Fruit fly (Drosophila melanogaster): ENCODE data around the gene Rala.

The Rala gene

DNA sequence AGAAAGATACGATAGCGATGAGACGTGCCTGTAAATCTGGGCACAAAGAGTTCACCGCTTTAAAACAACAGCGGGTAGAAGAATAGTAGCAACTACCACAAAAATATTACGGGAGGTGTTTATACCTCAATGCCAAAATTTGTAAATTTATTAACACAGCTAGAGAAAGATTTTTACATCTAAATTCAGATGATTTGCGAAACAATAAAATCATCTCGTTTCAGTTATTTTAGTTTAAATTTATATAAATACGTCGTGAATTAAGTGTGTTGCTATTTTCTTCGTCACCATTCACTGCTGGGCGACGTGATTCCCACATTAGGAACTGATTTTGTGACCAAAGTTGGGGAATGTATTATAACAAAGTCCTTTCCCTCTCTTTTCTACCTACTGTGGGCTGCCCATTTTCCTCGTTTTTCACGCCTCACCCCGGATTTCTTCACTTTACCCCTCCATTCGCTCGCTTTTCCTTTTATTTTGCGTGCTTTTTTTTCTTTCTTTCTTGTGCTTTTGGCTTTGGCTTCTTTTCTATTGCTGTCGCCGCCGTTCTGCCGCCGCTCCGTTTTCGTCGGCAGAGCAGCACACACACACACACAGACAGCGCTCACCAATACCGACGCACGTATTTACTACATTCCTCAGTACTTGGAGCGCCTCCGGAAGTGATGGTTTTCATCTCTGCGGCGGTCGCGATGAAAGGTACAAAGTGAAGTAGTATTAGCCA is 19.9 kb upstream of the Rala start:
- TF ChIP-seq EcR (GFP tag; optimal IDR thresholded peaks at IDR 0.05) (no peak), usp (GFP tag; optimal IDR thresholded peaks at IDR 0.05) (no peak), pan (optimal IDR thresholded peaks at IDR 0.05) (no peak), Dll (optimal IDR thresholded peaks at IDR 0.05) (no peak), CG8478 (optimal IDR thresholded peaks at IDR 0.05) (no peak), psq (optimal IDR thresholded peaks at IDR 0.05) (no peak)

DNA sequence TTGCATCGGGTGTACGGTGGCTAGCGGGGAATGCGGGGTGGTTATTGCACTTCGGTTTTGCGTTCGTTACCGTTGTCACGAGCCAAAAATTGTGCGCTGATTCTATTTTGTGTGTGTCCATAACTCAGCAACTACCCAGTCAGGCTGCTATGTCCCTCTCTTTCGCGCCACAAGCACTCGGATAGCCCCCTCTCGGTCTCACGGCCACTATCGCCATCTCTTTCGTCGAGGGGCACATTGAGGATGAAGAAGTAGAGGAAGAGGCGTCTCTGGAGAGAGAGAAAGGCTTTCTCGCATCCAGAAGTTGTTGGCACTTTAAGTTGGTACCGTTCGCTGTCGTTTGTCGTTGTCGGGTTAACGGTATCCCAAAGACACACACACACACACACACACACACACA is 18.3 kb upstream of the Rala start:
- TF ChIP-seq CG8478 (optimal IDR thresholded peaks at IDR 0.05): no peak
- no peak for TF ChIP-seq EcR (GFP tag; optimal IDR thresholded peaks at IDR 0.05)
- TF ChIP-seq psq (optimal IDR thresholded peaks at IDR 0.05): no peak
- TF ChIP-seq pan (optimal IDR thresholded peaks at IDR 0.05): no peak
- no peak for TF ChIP-seq usp (GFP tag; optimal IDR thresholded peaks at IDR 0.05)
- no peak for TF ChIP-seq Dll (optimal IDR thresholded peaks at IDR 0.05)

DNA sequence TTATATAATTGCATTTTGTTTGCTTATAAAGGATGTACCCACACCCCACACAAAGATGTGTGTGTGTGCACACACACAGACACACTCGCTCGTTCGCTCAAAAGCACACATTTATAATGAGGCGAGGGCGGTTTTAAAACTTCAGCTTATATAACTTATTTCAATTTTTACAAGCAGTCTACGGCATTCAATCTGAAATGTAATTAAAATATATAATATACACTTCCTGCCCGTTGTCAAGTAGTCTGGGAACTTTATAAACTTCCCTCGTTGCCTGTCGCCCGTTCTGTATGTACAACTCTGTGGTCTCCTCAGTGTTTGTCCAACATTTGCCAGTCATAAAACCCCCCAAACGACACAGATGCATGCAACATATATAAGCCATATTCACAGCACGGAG is 11.4 kb upstream of the Rala start:
- TF ChIP-seq CG8478 (optimal IDR thresholded peaks at IDR 0.05) (no peak), pan (optimal IDR thresholded peaks at IDR 0.05) (no peak), psq (optimal IDR thresholded peaks at IDR 0.05) (no peak), Dll (optimal IDR thresholded peaks at IDR 0.05) (no peak), usp (GFP tag; optimal IDR thresholded peaks at IDR 0.05) (no peak), EcR (GFP tag; optimal IDR thresholded peaks at IDR 0.05) (no peak)

DNA sequence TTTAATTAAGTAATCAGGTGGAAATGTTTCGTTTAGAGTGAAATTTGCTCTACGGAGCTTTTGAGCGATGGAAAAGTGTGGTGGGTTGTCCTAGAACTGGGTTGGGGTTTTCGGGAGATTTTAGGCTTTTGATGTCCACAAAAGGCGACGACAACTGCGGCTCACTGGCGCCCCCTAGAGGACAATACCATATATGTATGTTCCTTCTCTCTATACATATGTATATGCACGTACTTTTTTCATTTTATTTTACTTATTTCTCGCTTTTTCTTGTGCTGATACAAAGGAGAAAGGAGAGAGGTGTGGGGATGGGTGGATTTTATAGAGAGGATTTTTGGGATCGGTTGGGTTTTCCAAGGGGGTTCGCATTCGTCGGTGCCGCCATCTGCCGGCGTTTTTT is 6.5 kb upstream of the Rala start:
- TF ChIP-seq usp (GFP tag; optimal IDR thresholded peaks at IDR 0.05) (no peak), EcR (GFP tag; optimal IDR thresholded peaks at IDR 0.05) (no peak), pan (optimal IDR thresholded peaks at IDR 0.05) (no peak), CG8478 (optimal IDR thresholded peaks at IDR 0.05) (no peak), Dll (optimal IDR thresholded peaks at IDR 0.05) (no peak), psq (optimal IDR thresholded peaks at IDR 0.05) (no peak)

DNA sequence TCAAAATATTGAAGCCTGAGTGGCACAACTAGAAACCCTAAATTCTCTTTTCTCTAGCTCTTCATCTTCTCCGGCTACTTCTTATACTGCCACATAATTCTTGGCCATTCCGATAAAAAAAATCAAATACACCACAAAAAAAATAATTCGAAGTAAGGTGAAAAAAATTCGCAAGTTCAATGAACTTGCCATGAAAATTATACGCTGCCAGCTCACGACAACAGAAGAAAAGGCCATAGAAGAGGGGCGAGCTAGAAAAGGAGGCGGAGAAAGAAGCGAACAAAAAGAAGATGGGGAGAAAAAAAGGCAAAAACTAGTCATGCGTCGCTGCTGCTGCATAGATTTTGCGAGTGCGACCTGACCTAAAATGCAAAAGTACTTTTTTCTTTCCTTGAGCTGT is 5.6 kb upstream of the Rala start:
- no peak for TF ChIP-seq psq (optimal IDR thresholded peaks at IDR 0.05)
- peak in 1 of 2 experiments; percentile 64 for TF ChIP-seq EcR (GFP tag; optimal IDR thresholded peaks at IDR 0.05)

DNA sequence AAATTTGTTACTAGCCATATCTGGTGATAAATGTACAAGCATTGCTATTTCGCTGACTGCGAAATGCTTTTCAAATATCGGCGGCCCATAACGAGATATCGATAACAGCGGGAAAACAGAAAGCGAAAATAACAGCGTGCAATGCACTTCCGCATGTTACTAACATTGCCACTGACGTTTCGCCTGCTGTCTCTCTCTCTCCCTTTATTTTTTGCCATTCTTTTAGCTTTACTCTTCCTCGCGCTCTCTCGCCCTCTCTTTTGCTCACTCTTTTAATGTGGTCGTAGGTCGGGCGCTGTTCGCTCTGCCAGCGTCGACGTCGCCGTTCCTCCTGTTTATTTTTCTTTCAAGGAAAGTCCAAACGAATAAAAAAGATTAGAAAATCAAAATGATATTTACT is 3.5 kb upstream of the Rala start:
- TF ChIP-seq Dll (optimal IDR thresholded peaks at IDR 0.05) (no peak), CG8478 (optimal IDR thresholded peaks at IDR 0.05) (no peak), pan (optimal IDR thresholded peaks at IDR 0.05) (no peak), EcR (GFP tag; optimal IDR thresholded peaks at IDR 0.05) (no peak), usp (GFP tag; optimal IDR thresholded peaks at IDR 0.05) (no peak), psq (optimal IDR thresholded peaks at IDR 0.05) (no peak)

DNA sequence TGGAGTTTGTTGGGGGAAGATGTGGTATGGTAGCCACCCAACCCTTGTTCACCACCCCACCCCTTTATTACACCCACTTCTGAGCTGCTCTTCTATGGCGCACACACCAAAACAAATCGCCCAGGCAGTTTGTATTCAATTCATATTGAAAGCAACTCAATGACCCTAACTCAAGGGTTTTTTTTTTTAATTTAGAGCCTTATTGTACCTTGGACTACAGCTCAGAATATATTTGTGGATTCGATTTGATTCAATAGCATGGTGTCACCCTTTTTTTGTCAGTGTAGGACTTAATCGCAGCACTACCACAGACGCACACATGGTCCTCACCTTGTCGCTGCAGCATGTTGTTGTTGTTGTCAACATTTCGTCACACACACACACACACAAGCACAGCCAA is 2.8 kb upstream of the Rala start:
- TF ChIP-seq Dll (optimal IDR thresholded peaks at IDR 0.05) (no peak), usp (GFP tag; optimal IDR thresholded peaks at IDR 0.05) (no peak), CG8478 (optimal IDR thresholded peaks at IDR 0.05) (no peak), pan (optimal IDR thresholded peaks at IDR 0.05) (no peak), EcR (GFP tag; optimal IDR thresholded peaks at IDR 0.05) (no peak), psq (optimal IDR thresholded peaks at IDR 0.05) (no peak)

DNA sequence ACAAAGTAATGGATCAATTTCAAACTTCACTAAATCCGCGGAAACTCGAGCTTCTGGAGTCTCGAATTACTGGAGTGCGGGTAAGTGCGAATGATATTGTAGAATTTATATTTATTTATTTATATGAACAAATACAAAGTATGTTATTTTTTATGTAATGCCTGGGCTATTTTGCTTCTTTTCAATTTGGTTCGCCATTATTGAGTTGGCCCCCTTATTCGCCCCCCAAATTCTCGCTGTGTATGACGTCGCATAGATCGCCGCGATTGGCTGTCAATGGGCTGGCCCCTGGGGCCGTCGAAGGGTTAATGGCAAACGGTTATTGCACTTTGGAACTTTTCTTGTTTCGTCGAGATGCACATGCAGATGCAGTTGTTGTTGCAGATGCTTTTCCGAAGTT is 2.1 kb upstream of the Rala start:
- TF ChIP-seq EcR (GFP tag; optimal IDR thresholded peaks at IDR 0.05) (peak in 1 of 2 experiments; percentile 38), pan (optimal IDR thresholded peaks at IDR 0.05) (no peak)

DNA sequence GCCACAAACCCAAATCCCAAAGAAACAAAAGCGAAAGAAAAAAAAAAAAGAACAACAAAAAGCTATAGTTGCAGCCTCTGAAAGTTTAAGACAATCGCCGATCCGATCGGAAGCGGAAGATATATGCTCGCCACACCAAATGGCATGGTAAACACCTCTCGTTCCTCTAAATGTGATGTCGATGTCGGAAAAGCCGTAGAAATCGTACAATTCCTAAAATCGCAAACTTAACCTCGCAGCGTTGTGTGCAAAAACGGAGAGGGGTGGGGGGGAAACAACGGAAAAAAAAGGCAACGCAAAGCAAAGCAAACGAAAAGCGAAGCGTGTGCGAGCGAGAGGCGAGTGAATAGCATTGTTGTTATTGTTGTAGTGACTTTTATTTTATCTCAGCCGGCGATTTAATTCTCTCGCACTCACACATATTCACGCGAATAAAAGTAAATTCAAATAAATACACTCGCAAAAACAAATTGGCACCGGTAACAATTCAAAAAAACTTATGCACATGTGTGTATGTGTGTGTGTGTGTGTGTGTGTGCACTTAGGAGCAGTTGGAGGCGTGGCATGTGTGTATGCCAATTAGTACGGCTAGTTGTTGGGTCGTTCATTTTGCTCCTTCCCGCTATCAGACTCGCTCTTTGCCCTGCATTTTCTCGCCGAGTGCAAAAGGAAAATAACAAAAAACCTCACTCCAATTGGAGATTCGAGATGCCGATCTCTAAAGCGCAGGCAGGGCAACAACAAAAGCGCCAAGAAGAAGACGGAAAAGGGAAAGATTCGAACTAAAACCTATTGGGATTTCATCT is 944 bp upstream of the Rala start:
- TF ChIP-seq pan (optimal IDR thresholded peaks at IDR 0.05): no peak
- TF ChIP-seq Dll (optimal IDR thresholded peaks at IDR 0.05): no peak
- TF ChIP-seq usp (GFP tag; optimal IDR thresholded peaks at IDR 0.05): no peak
- no peak for TF ChIP-seq EcR (GFP tag; optimal IDR thresholded peaks at IDR 0.05)
- TF ChIP-seq psq (optimal IDR thresholded peaks at IDR 0.05): no peak
- no peak for TF ChIP-seq CG8478 (optimal IDR thresholded peaks at IDR 0.05)

DNA sequence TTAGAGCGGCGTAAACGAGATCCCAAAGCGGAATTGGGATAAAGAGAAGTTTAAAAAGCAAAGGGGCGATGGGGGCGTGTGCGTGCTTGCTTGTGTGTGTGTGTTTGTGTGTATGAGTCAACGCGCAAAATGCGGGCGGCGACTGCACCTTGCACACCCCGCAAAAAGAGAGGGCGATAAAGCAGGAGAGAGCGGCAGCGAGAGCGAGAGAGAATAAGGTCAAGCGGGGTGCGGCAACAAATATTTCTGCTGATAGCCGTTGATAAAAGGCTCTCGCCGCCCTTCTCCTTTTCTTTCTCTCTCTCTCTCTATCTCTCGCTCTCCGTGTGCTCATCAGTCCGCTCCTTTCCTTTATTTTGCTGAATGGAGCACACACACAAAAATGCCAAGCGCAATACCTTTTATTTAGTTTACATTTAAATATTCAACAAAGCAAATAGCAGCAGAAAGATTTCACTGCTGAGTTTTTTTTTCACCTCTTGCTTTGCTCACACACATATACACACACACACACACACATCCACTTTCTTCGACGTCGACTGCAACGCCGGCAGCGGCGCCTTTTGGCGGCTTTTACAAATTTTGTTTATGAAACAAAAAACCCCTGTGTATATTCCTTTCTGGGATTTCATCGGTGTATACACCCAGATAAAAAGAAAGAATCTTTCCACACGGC is 705 bp downstream of the Rala start:
- TF ChIP-seq psq (optimal IDR thresholded peaks at IDR 0.05) (no peak), CG8478 (optimal IDR thresholded peaks at IDR 0.05) (no peak), Dll (optimal IDR thresholded peaks at IDR 0.05) (no peak), EcR (GFP tag; optimal IDR thresholded peaks at IDR 0.05) (no peak), usp (GFP tag; optimal IDR thresholded peaks at IDR 0.05) (no peak), pan (optimal IDR thresholded peaks at IDR 0.05) (no peak)

DNA sequence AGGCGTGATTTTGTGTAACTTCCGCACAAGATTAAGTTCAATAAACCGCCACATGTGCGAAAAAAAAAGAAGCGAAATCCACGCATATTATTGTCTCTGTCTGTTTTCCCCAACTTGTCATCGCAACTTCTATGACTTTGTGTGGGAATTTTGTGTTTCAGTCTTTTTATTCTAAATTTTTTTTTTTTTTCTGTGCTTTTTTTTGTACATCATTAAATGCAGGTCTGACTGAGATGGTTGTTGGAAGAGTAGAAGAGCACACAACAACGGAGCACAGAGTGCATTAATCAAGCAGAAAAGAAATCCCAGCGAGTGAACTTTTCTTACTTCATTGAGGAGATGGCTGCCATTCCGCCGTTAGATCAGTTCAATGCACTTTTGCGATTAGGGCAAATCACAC is 3.8 kb downstream of the Rala start:
- TF ChIP-seq pan (optimal IDR thresholded peaks at IDR 0.05) (no peak), EcR (GFP tag; optimal IDR thresholded peaks at IDR 0.05) (peak in 1 of 2 experiments; percentile 48), psq (optimal IDR thresholded peaks at IDR 0.05) (no peak), Dll (optimal IDR thresholded peaks at IDR 0.05) (no peak), CG8478 (optimal IDR thresholded peaks at IDR 0.05) (no peak), usp (GFP tag; optimal IDR thresholded peaks at IDR 0.05) (no peak)

DNA sequence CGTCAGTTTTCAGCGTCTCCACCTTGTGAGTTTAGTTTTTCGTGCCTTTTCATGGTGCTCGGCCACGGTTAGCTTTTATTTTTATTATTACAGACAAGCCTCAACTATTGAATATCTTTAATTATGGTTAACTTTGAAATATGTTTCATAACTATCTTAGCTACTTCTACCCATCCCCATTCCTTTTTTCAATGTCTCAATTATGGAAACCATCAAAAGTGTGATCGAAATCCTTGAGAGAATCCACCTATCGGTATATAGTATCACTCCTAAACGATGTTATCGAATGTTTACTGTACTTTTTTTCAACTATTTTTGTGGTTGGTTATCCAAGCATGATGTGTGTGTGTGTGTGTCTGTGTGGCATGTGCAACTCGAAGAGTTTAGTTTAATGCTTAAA is 5.4 kb downstream of the Rala start:
- TF ChIP-seq psq (optimal IDR thresholded peaks at IDR 0.05) (no peak), usp (GFP tag; optimal IDR thresholded peaks at IDR 0.05) (no peak), Dll (optimal IDR thresholded peaks at IDR 0.05) (no peak)

All from whole organism.